Worm (Caenorhabditis elegans) whole organism, L3 larva: Measurements from ENCODE around the gene srh-18.

Experiments
- fos-1 ChIP-seq: fragments of 150-350 bp; optimal IDR thresholded peaks from 2 replicates; lab custom pipeline; 2014; ENCODE audit warnings: missing biosample characterization, missing genetic modification characterization
- nhr-237 ChIP-seq: fragments of 150-350 bp; optimal IDR thresholded peaks from 2 replicates; lab custom pipeline; 2014; ENCODE audit warnings: missing biosample characterization, missing genetic modification characterization
- pqm-1 ChIP-seq: fragments of 150-350 bp; optimal IDR thresholded peaks from 2 replicates; lab custom pipeline; 2017; ENCODE audit warnings: missing biosample characterization, missing genetic modification characterization, inconsistent platforms
- unc-62 ChIP-seq: fragments of 150-350 bp; sonication (generic microtip); optimal IDR thresholded peaks from 4 replicates; lab custom pipeline; 2014; ENCODE audit warnings: missing biosample characterization, missing genetic modification reagents, missing genetic modification characterization

DNA sequence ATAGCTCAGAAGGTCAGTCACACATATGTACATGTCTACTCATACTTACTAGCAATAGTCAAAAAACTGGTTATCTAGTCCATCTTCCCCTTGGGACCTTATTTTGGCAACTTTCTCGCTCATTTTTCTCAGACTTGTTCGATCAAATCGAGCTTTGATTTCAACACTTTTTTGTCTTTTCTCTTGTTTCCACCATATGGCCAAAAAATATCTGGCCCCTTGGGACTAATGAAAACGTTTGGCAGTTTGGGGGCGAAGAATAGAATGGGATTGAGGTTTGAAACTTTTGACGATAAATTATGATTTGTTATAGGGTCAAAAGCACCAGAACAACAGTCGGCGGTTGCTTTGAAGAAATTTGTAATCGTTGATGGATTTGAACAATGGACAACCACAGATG lies 34.2 kb downstream of the srh-18 start:
- TF ChIP-seq pqm-1 (tag; lab: Kevin White, UChicago) (no peak), unc-62 (no peak), fos-1 (no peak), nhr-237 (tag; lab: Kevin White, UChicago) (no peak)
